Worm (Caenorhabditis elegans) whole organism, L4 larva: ENCODE measurements around the gene K11C4.2.
A peak's percentile ranks its signal among the peaks of the same experiment; 100 is the strongest.

Experiments
- F10B5.3 ChIP-seq: sonication (generic microtip); optimal IDR thresholded peaks from 2 replicates; lab custom pipeline; 2016; ENCODE audit warnings: mild to moderate bottlenecking, missing genetic modification characterization, missing compliant biosample characterization
- R02D3.7 ChIP-seq: fragments of 150-350 bp; sonication (generic microtip); optimal IDR thresholded peaks from 3 replicates; lab custom pipeline; 2014; ENCODE audit warnings: missing biosample characterization, missing genetic modification characterization
- T20F7.1 ChIP-seq: fragments of 200-800 bp; sonication (Bioruptor generic); optimal IDR thresholded peaks from 2 replicates; lab custom pipeline; 2018; ENCODE audit warnings: mild to moderate bottlenecking, missing genetic modification characterization, missing compliant biosample characterization
- Y105C5A.15 ChIP-seq: fragments of 200-800 bp; sonication (Bioruptor generic); IDR thresholded peaks from 2 replicates; pipeline ENCODE4 v1.3.6; 2022; ENCODE audit warnings: missing genetic modification characterization, missing compliant biosample characterization
- Y75B8A.6 ChIP-seq: fragments of 200-800 bp; sonication (Bioruptor generic); IDR thresholded peaks from 2 replicates; pipeline ENCODE4 v1.3.6; 2022; ENCODE audit warnings: missing genetic modification reagents, missing genetic modification characterization, missing compliant biosample characterization
- ZK546.5 ChIP-seq, 2 experiments: sonication (generic microtip); optimal IDR thresholded peaks; 2 replicates each; lab custom pipeline; 2017; ENCODE audit warnings: missing biosample characterization in 2 of 2, missing genetic modification characterization in 2 of 2
- aha-1 ChIP-seq: fragments of 150-350 bp; peaks from one replicate; lab custom pipeline; 2014; ENCODE audit warnings: missing biosample characterization, missing genetic modification characterization
- arid-1 ChIP-seq: fragments of 200-800 bp; sonication (Bioruptor generic); conservative IDR thresholded peaks from 2 replicates; pipeline ENCODE4 v1.3.6; 2022; ENCODE audit warnings: missing genetic modification reagents, missing genetic modification characterization, missing compliant biosample characterization
- ceh-62 ChIP-seq: sonication (generic microtip); optimal IDR thresholded peaks from 2 replicates; lab custom pipeline; 2017; ENCODE audit warnings: missing biosample characterization, missing genetic modification characterization
- ceh-82 ChIP-seq: sonication (generic microtip); optimal IDR thresholded peaks from 2 replicates; lab custom pipeline; 2017; ENCODE audit warnings: missing biosample characterization, missing genetic modification characterization
- cey-2 ChIP-seq: sonication (generic microtip); optimal IDR thresholded peaks from 3 replicates; lab custom pipeline; 2017; ENCODE audit warnings: missing genetic modification characterization, mild to moderate bottlenecking, missing compliant biosample characterization, antibody characterized with exemption, borderline replicate concordance; ENCODE audit not compliant: insufficient read depth
- ctbp-1 ChIP-seq: fragments of 200-800 bp; sonication (Bioruptor generic); IDR thresholded peaks from 2 replicates; pipeline ENCODE4 v1.3.6; 2022; ENCODE audit warnings: missing genetic modification reagents, missing genetic modification characterization, missing compliant biosample characterization
- daf-12 ChIP-seq: fragments of 150-350 bp; optimal IDR thresholded peaks from 2 replicates; lab custom pipeline; 2014; ENCODE audit warnings: missing biosample characterization, missing genetic modification reagents, missing genetic modification characterization
- daf-16 ChIP-seq, 3 experiments: sonication (generic microtip); optimal IDR thresholded peaks; 2 replicates each; lab custom pipeline; 2016 to 2017; ENCODE audit warnings: missing genetic modification characterization in 3 of 3, missing genetic modification reagents in 3 of 3, mild to moderate bottlenecking in 2 of 3, missing compliant biosample characterization in 2 of 3, missing biosample characterization in 1 of 3, moderate library complexity in 1 of 3
- daf-19 ChIP-seq: fragments of 200-800 bp; sonication (Bioruptor generic); conservative IDR thresholded peaks from 2 replicates; pipeline ENCODE4 v1.3.6; 2022; ENCODE audit warnings: missing genetic modification characterization, missing compliant biosample characterization
- daf-8 ChIP-seq: fragments of 200-800 bp; sonication (Bioruptor generic); IDR thresholded peaks from 2 replicates; pipeline ENCODE4 v1.3.6; 2022; ENCODE audit warnings: missing genetic modification characterization, missing compliant biosample characterization
- dmd-9 ChIP-seq: fragments of 200-800 bp; sonication (Bioruptor generic); IDR thresholded peaks from 2 replicates; pipeline ENCODE4 v1.3.6; 2022; ENCODE audit warnings: missing genetic modification reagents, missing genetic modification characterization, missing compliant biosample characterization
- dpl-1 ChIP-seq: fragments of 150-350 bp; optimal IDR thresholded peaks from 2 replicates; lab custom pipeline; 2014; ENCODE audit warnings: missing biosample characterization, missing genetic modification reagents, missing genetic modification characterization
- dve-1 ChIP-seq: sonication (generic microtip); optimal IDR thresholded peaks from 2 replicates; lab custom pipeline; 2017; ENCODE audit warnings: antibody characterized with exemption, mild to moderate bottlenecking, missing genetic modification characterization, missing compliant biosample characterization; ENCODE audit not compliant: insufficient read depth
- hif-1 ChIP-seq, 2 experiments: sonication (generic microtip); optimal IDR thresholded peaks; 2 replicates each; lab custom pipeline; 2016 to 2017; ENCODE audit warnings: missing compliant biosample characterization in 2 of 2, missing genetic modification characterization in 2 of 2, missing genetic modification reagents in 2 of 2, missing genotype in 2 of 2, mild to moderate bottlenecking in 1 of 2
- hlh-11 ChIP-seq: fragments of 200-800 bp; sonication (Bioruptor generic); optimal IDR thresholded peaks from 2 replicates; lab custom pipeline; 2018; ENCODE audit warnings: mild to moderate bottlenecking, missing genetic modification characterization, missing compliant biosample characterization
- lsy-2 ChIP-seq, 2 experiments: fragments of 150-350 bp in 1 of 2; sonication (generic microtip) in 1 of 2; optimal IDR thresholded peaks; 2 replicates each; lab custom pipeline; 2014 to 2017; ENCODE audit warnings: missing biosample characterization in 2 of 2, missing genetic modification characterization in 2 of 2
- nhr-10 ChIP-seq: fragments of 150-350 bp; optimal IDR thresholded peaks from 2 replicates; lab custom pipeline; 2014; ENCODE audit warnings: missing biosample characterization, missing genetic modification characterization
- nhr-11 ChIP-seq: fragments of 150-350 bp; optimal IDR thresholded peaks from 2 replicates; lab custom pipeline; 2014; ENCODE audit warnings: missing biosample characterization, missing genetic modification characterization
- nhr-6 ChIP-seq: fragments of 150-350 bp; optimal IDR thresholded peaks from 2 replicates; lab custom pipeline; 2014; ENCODE audit warnings: missing biosample characterization, missing genetic modification characterization
- php-3 ChIP-seq: fragments of 200-800 bp; sonication (Bioruptor generic); IDR thresholded peaks from 2 replicates; pipeline ENCODE4 v1.3.6; 2022; ENCODE audit warnings: missing genetic modification reagents, missing genetic modification characterization, missing compliant biosample characterization
- pqm-1 ChIP-seq: sonication (generic microtip); optimal IDR thresholded peaks from 2 replicates; lab custom pipeline; 2017; ENCODE audit warnings: missing biosample characterization, missing genetic modification characterization
- set-16 ChIP-seq: fragments of 200-800 bp; sonication (Bioruptor generic); IDR thresholded peaks from 2 replicates; pipeline ENCODE4 v1.3.6; 2022; ENCODE audit warnings: missing genetic modification reagents, missing genetic modification characterization, missing compliant biosample characterization
- snpc-1.2 ChIP-seq: fragments of 200-800 bp; sonication (Bioruptor generic); IDR thresholded peaks from 2 replicates; pipeline ENCODE4 v1.3.6; 2022; ENCODE audit warnings: missing genetic modification reagents, missing genetic modification characterization, missing compliant biosample characterization
- spr-1 ChIP-seq: sonication (generic microtip); optimal IDR thresholded peaks from 2 replicates; lab custom pipeline; 2016; ENCODE audit warnings: mild to moderate bottlenecking, missing genetic modification characterization, missing compliant biosample characterization
- spr-3 ChIP-seq: fragments of 200-800 bp; sonication (Bioruptor generic); optimal IDR thresholded peaks from 2 replicates; lab custom pipeline; 2018; ENCODE audit warnings: mild to moderate bottlenecking, missing genetic modification characterization, missing compliant biosample characterization
- tag-97 ChIP-seq: fragments of 200-800 bp; sonication (Bioruptor generic); IDR thresholded peaks from 2 replicates; pipeline ENCODE4 v1.3.6; 2022; ENCODE audit warnings: missing genetic modification characterization, missing compliant biosample characterization
- vab-7 ChIP-seq: fragments of 200-800 bp; sonication (Bioruptor generic); IDR thresholded peaks from 2 replicates; pipeline ENCODE4 v1.3.6; 2022; ENCODE audit warnings: missing genetic modification reagents, missing genetic modification characterization, missing compliant biosample characterization
- zip-11 ChIP-seq: fragments of 200-800 bp; sonication (Bioruptor generic); IDR thresholded peaks from 2 replicates; pipeline ENCODE4 v1.3.6; 2022; ENCODE audit warnings: missing genetic modification characterization, missing compliant biosample characterization

The K11C4.2 gene

ce11 chrV:6928938-6929337 lies 34.1 kb downstream of the K11C4.2 start, which contains the start of gene unc-68:
TSS of gene unc-68 (minus strand) at chrV:6929038.
- TF ChIP-seq ZK546.5 (tag; optimal IDR thresholded peaks at IDR 0.05; lab: Kevin White, UChicago) (no peak), vab-7 (GFP tag; lab: Robert Waterston, UW) (no peak), pqm-1 (tag; lab: Kevin White, UChicago) (no peak), ceh-62 (tag; lab: Kevin White, UChicago) (no peak), dpl-1 (no peak), set-16 (GFP tag; lab: Robert Waterston, UW) (no peak), cey-2 (no peak), aha-1 (peak; percentile 52)

- TF ChIP-seq daf-12 (tag; lab: Kevin White, UChicago) (no peak), hlh-11 (peak; percentile 45), nhr-11 (tag; lab: Kevin White, UChicago) (peak; percentile 13), daf-16 (GFP tag; optimal IDR thresholded peaks at IDR 0.05; lab: Kevin White, UChicago) (peak in 1 of 2 experiments; percentile 12), daf-16 (tag; optimal IDR thresholded peaks at IDR 0.05; lab: Kevin White, UChicago) (no peak)
Measured at ce11 chrV:6930284-6930683, 35.4 kb downstream of the K11C4.2 start.

ce11 chrV:6934212-6934611 lies 39.3 kb downstream of the K11C4.2 start, which contains the start of gene lipl-6:
TSS of gene lipl-6 (minus strand) at chrV:6934312.
- no peak for TF ChIP-seq dmd-9 (GFP tag; lab: Robert Waterston, UW)
- TF ChIP-seq zip-11 (GFP tag; lab: Robert Waterston, UW): no peak
- no peak for TF ChIP-seq tag-97 (GFP tag; lab: Robert Waterston, UW)
- TF ChIP-seq daf-19 (GFP tag; lab: Robert Waterston, UW): no peak
- no peak for TF ChIP-seq ZK546.5 (tag; optimal IDR thresholded peaks at IDR 0.05; lab: Kevin White, UChicago)
- TF ChIP-seq daf-8 (GFP tag; lab: Robert Waterston, UW): no peak
- no peak for TF ChIP-seq ceh-82 (tag; lab: Kevin White, UChicago)
- TF ChIP-seq spr-1 (tag; lab: Kevin White, UChicago): no peak
- TF ChIP-seq R02D3.7 (tag; lab: Kevin White, UChicago): no peak
- no peak for TF ChIP-seq nhr-10
- no peak for TF ChIP-seq set-16 (GFP tag; lab: Robert Waterston, UW)
- no peak for TF ChIP-seq lsy-2 (tag; optimal IDR thresholded peaks at IDR 0.05; lab: Kevin White, UChicago)
- no peak for TF ChIP-seq spr-3 (GFP tag; lab: Kevin White, UChicago)
- no peak for TF ChIP-seq F10B5.3 (tag; lab: Kevin White, UChicago)
- TF ChIP-seq T20F7.1 (GFP tag; lab: Kevin White, UChicago): no peak
- TF ChIP-seq, all 104 proteins: peak for 0

ce11 chrV:6935878-6936277 lies 41.0 kb downstream of the K11C4.2 start, which contains the start of gene Y57E12B.10:
TSS of gene Y57E12B.10 (minus strand) at chrV:6935978.
- TF ChIP-seq nhr-6 (tag; lab: Kevin White, UChicago) (no peak), hif-1 (tag; optimal IDR thresholded peaks at IDR 0.05; lab: Kevin White, UChicago) (no peak), Y105C5A.15 (GFP tag; lab: Robert Waterston, UW) (no peak), Y75B8A.6 (GFP tag; lab: Robert Waterston, UW) (no peak), arid-1 (GFP tag; lab: Robert Waterston, UW) (no peak), ctbp-1 (no peak), snpc-1.2 (GFP tag; lab: Robert Waterston, UW) (no peak), cey-2 (no peak), php-3 (GFP tag; lab: Robert Waterston, UW) (no peak), dve-1 (tag; lab: Kevin White, UChicago) (no peak)
